Fruit fly (Drosophila melanogaster) whole organism, pupa: ENCODE data around the gene CG9664.
A peak's percentile ranks its signal among the peaks of the same experiment; 100 is the strongest.

ENCODE experiments used
- CG10348 ChIP-seq: fragments of 200-800 bp; sonication (Bioruptor generic); IDR thresholded peaks from 2 replicates; pipeline ENCODE4 v1.3.6; 2022; ENCODE audit warnings: missing biosample characterization, missing genetic modification characterization
- CG12605 ChIP-seq: fragments of 200-800 bp; sonication (Bioruptor generic); IDR thresholded peaks from 2 replicates; pipeline ENCODE4 v1.3.6; 2022; ENCODE audit warnings: missing biosample characterization, missing genetic modification characterization
- CG13204 ChIP-seq: fragments of 200-800 bp; sonication (Bioruptor generic); optimal IDR thresholded peaks from 2 replicates; lab custom pipeline; 2018; ENCODE audit warnings: missing biosample characterization, mild to moderate bottlenecking, missing genetic modification characterization, moderate library complexity
- CG14655 ChIP-seq: fragments of 200-800 bp; sonication (Bioruptor generic); optimal IDR thresholded peaks from 3 replicates; lab custom pipeline; 2017; ENCODE audit warnings: mild to moderate bottlenecking, missing biosample characterization, missing genetic modification reagents, missing genetic modification characterization
- CG15710 ChIP-seq: fragments of 200-800 bp; sonication (Bioruptor generic); optimal IDR thresholded peaks from 2 replicates; lab custom pipeline; 2018; ENCODE audit warnings: missing biosample characterization, mild to moderate bottlenecking, missing genetic modification characterization, moderate library complexity
- CG17806 ChIP-seq: fragments of 200-800 bp; sonication (Bioruptor generic); optimal IDR thresholded peaks from 2 replicates; lab custom pipeline; 2018; ENCODE audit warnings: missing biosample characterization, mild to moderate bottlenecking, missing genetic modification characterization, moderate library complexity
- CG32121 ChIP-seq: fragments of 200-800 bp; sonication (Bioruptor generic); IDR thresholded peaks from 2 replicates; pipeline ENCODE4 v1.3.6; 2022; ENCODE audit warnings: missing biosample characterization, missing genetic modification characterization
- CG34367 ChIP-seq: fragments of 200-800 bp; sonication (Bioruptor generic); optimal IDR thresholded peaks from 2 replicates; lab custom pipeline; 2018; ENCODE audit warnings: missing biosample characterization, mild to moderate bottlenecking, missing genetic modification characterization
- CG4496 ChIP-seq: fragments of 200-800 bp; sonication (Bioruptor generic); IDR thresholded peaks from 3 replicates; pipeline ENCODE4 v1.3.6; 2022; ENCODE audit warnings: missing biosample characterization, missing genetic modification characterization
- CG8159 ChIP-seq: fragments of 200-800 bp; sonication (Bioruptor generic); optimal IDR thresholded peaks from 3 replicates; lab custom pipeline; 2018; ENCODE audit warnings: missing biosample characterization, mild to moderate bottlenecking, missing genetic modification characterization, moderate library complexity
- CG8301 ChIP-seq: fragments of 200-800 bp; sonication (Bioruptor generic); optimal IDR thresholded peaks from 2 replicates; lab custom pipeline; 2018; ENCODE audit warnings: missing biosample characterization, mild to moderate bottlenecking, missing genetic modification characterization
- CG9948 ChIP-seq: fragments of 200-800 bp; sonication (Bioruptor generic); optimal IDR thresholded peaks from 2 replicates; lab custom pipeline; 2018; ENCODE audit warnings: missing biosample characterization, mild to moderate bottlenecking, missing genetic modification characterization, moderate library complexity
- D1 ChIP-seq: fragments of 200-800 bp; sonication (Bioruptor generic); optimal IDR thresholded peaks from 2 replicates; lab custom pipeline; 2018; ENCODE audit warnings: missing biosample characterization, mild to moderate bottlenecking, missing genetic modification characterization, moderate library complexity
- EcR ChIP-seq: fragments of 200-800 bp; sonication (Bioruptor generic); optimal IDR thresholded peaks from 3 replicates; lab custom pipeline; 2019; ENCODE audit warnings: missing biosample characterization, missing genetic modification characterization, mild to moderate bottlenecking, moderate library complexity, missing genetic modification reagents
- Ets98B ChIP-seq: fragments of 200-800 bp; sonication (Bioruptor generic); IDR thresholded peaks from 2 replicates; pipeline ENCODE4 v1.3.6; 2022; ENCODE audit warnings: missing biosample characterization, missing genetic modification characterization
- Pif1A ChIP-seq: fragments of 200-800 bp; sonication (Bioruptor generic); optimal IDR thresholded peaks from 3 replicates; lab custom pipeline; 2016; ENCODE audit warnings: missing biosample characterization, missing genetic modification characterization
- Pif1B ChIP-seq: fragments of 200-800 bp; sonication (Bioruptor generic); optimal IDR thresholded peaks from 3 replicates; lab custom pipeline; 2016; ENCODE audit warnings: missing biosample characterization, missing genetic modification characterization
- Snoo ChIP-seq: fragments of 200-800 bp; sonication (Bioruptor generic); optimal IDR thresholded peaks from 3 replicates; lab custom pipeline; 2017; ENCODE audit warnings: missing biosample characterization, mild to moderate bottlenecking, missing genetic modification characterization, inconsistent platforms
- fd96Ca ChIP-seq: fragments of 200-800 bp; sonication (Bioruptor generic); IDR thresholded peaks from 3 replicates; pipeline ENCODE4 v1.3.6; 2022; ENCODE audit warnings: missing biosample characterization, missing genetic modification characterization
- gl ChIP-seq: fragments of 200-800 bp; sonication (Bioruptor generic); optimal IDR thresholded peaks from 2 replicates; lab custom pipeline; 2018; ENCODE audit warnings: missing biosample characterization, mild to moderate bottlenecking, missing genetic modification characterization
- rn ChIP-seq: fragments of 200-800 bp; sonication (Bioruptor generic); IDR thresholded peaks from 2 replicates; pipeline ENCODE4 v1.3.6; 2022; ENCODE audit warnings: missing biosample characterization, missing genetic modification characterization

The CG9664 gene

DNA sequence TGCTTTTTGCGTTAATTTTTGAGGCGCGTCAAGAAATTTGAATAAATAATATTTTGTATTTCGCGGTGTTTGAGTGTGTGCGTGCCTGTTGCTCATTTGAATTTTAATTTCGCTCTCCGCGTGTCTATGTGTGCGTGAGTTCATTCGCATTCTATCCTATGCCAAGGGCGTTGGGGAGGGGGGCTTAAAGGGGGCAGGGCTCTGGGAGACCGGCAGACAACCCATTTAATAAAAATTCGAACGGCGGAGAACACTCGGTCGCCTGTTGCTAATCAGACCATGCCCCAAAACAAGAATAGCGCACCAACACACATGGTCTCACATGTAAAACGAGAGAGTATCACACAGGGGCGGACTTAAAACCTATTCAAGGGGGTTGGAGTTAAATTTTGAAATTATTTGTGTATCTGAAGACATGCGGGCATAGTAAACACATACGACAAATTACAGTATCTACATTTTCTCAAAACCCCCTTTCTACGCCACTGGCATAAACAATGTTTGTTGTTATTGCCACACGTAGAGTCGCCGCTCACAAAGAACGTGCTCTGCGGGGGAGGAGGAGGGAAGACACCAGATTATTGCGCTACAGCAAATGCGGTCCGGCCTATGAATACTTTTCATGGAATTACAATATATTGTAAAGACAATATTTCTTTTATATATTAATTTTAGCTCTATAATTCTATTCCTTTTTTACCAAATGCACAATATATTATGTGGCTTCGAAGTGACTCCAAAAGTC lies 7.4 kb upstream of the CG9664 start:
- TF ChIP-seq CG9948 (tag; lab: Kevin White, UChicago) (peak; percentile 100), CG8301 (tag; lab: Kevin White, UChicago) (peak; percentile 100), CG4496 (GFP tag; lab: Robert Waterston, UW) (peak; percentile 100), CG14655 (GFP tag; lab: Kevin White, UChicago) (peak; percentile 100), CG17806 (tag; lab: Kevin White, UChicago) (peak; percentile 100), Pif1B (GFP tag; lab: Kevin White, UChicago) (peak; percentile 100), CG8159 (tag; lab: Kevin White, UChicago) (peak; percentile 100), CG13204 (GFP tag; lab: Kevin White, UChicago) (peak; percentile 99), CG32121 (peak; percentile 99), rn (GFP tag; lab: Robert Waterston, UW) (peak; percentile 99), Snoo (tag; lab: Kevin White, UChicago) (peak; percentile 100), fd96Ca (GFP tag; lab: Robert Waterston, UW) (peak; percentile 100), D1 (peak; percentile 99), gl (tag; lab: Kevin White, UChicago) (peak; percentile 99), CG12605 (GFP tag; lab: Robert Waterston, UW) (peak; percentile 99), CG15710 (peak; percentile 100), Ets98B (GFP tag; lab: Robert Waterston, UW) (peak; percentile 100), Pif1A (GFP tag; lab: Kevin White, UChicago) (peak; percentile 100), CG34367 (tag; lab: Kevin White, UChicago) (peak; percentile 100), CG10348 (GFP tag; lab: Robert Waterston, UW) (peak; percentile 97), EcR (GFP tag; lab: Kevin White, UChicago) (peak; percentile 94)
- TF ChIP-seq, all 21 proteins: peak for 21

DNA sequence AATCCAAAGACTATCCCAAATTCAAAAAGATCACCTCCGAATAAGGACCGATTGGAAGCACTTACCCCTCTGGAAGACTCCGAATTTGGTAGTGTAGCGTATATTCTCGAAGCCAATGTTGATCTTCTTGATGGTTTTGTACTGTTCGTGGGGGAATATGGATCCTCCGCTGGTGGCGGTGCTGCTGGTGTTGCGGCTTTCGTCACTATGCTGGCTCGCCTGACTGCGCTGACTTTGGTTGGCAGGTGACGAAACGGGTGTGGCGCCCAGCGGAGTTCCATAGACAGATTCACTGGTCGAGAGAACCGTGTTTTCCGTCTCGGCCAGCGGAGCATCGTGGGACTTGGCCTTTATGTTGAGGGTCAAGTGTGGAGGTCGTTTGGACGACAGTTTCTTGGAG lies 6.6 kb upstream of the CG9664 start:
- TF ChIP-seq CG8159 (tag; lab: Kevin White, UChicago) = no peak
- TF ChIP-seq, all 21 proteins: peak for 0

DNA sequence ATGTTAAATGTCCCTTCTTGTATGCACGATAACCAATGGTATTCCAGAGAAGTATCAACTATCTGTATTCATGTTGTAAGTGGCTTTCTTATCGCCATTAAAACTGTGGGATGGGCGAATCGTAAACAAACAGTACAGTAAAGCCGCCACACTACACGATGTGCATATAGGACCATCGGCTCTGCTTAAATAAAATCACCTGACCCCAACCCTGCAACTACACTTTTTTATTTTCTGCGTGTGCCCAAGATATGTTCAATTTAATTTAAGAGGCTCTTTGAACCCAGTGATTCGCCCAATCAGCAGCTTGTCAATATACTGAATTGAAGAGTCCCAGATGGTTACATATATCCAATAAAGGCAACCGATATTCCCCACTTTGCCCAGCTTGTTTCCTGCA lies 5.3 kb upstream of the CG9664 start:
- TF ChIP-seq CG12605 (GFP tag; lab: Robert Waterston, UW) (no peak), Pif1A (GFP tag; lab: Kevin White, UChicago) (peak; percentile 17), CG10348 (GFP tag; lab: Robert Waterston, UW) (no peak), rn (GFP tag; lab: Robert Waterston, UW) (no peak), CG32121 (no peak), Pif1B (GFP tag; lab: Kevin White, UChicago) (peak; percentile 8), CG34367 (tag; lab: Kevin White, UChicago) (no peak), CG15710 (peak; percentile 50), fd96Ca (GFP tag; lab: Robert Waterston, UW) (0 out of 3 replicates have a peak, but pooled peaks have one; percentile 36), CG13204 (GFP tag; lab: Kevin White, UChicago) (no peak), CG17806 (tag; lab: Kevin White, UChicago) (peak; percentile 33), CG9948 (tag; lab: Kevin White, UChicago) (peak; percentile 26), Ets98B (GFP tag; lab: Robert Waterston, UW) (peak; percentile 14; the same call in 1 of the 2 replicates), CG4496 (GFP tag; lab: Robert Waterston, UW) (no peak), CG8301 (tag; lab: Kevin White, UChicago) (peak; percentile 26), D1 (no peak), CG14655 (GFP tag; lab: Kevin White, UChicago) (peak; percentile 46), gl (tag; lab: Kevin White, UChicago) (peak; percentile 40), Snoo (tag; lab: Kevin White, UChicago) (no peak), EcR (GFP tag; lab: Kevin White, UChicago) (no peak), CG8159 (tag; lab: Kevin White, UChicago) (peak; percentile 34)

DNA sequence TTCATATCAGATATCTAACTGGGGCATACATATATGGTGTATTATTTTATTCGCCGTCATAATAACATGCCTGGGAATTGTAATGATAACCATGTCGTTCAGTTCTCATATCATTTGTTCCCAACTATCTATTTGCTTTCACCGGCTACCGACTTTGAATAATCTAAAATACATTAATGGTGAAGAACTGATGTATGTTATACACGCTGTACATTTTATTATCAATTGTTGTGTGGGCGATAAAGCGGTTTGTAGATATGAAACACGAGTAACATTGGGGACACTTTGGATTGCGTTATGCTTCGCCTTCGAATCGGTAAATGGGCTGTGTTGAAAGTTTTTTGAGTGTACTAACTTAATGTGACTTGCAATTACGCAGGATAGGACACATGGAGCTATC lies 4.6 kb upstream of the CG9664 start:
- TF ChIP-seq Pif1A (GFP tag; lab: Kevin White, UChicago) (no peak), Ets98B (GFP tag; lab: Robert Waterston, UW) (no peak)
- TF ChIP-seq, all 21 proteins: peak for 0

DNA sequence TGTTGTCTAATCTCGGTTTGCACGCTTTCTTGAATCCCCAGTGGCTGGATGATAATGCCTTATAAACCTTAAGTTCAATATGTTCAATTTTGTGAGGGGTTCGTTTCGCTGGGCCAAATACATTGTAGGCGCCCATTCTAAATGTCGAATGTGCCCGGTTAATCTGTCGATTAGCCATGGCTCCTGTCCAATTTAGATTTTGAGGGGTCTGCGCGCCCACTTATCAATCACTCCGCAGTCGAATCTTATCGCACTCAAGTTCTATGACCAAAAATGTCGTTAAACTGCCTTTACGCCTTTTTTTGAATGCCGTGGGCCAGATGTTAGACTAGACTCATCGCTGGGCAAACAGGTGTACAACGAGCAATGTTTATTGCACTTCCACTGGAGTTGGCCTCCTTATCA lies 3.6 kb upstream of the CG9664 start:
- TF ChIP-seq Pif1A (GFP tag; lab: Kevin White, UChicago) = no peak
- TF ChIP-seq CG12605 (GFP tag; lab: Robert Waterston, UW) = no peak
- TF ChIP-seq Pif1B (GFP tag; lab: Kevin White, UChicago) = no peak
- no peak for TF ChIP-seq fd96Ca (GFP tag; lab: Robert Waterston, UW)
- no peak for TF ChIP-seq CG34367 (tag; lab: Kevin White, UChicago)
- no peak for TF ChIP-seq CG8159 (tag; lab: Kevin White, UChicago)
- no peak for TF ChIP-seq CG32121

DNA sequence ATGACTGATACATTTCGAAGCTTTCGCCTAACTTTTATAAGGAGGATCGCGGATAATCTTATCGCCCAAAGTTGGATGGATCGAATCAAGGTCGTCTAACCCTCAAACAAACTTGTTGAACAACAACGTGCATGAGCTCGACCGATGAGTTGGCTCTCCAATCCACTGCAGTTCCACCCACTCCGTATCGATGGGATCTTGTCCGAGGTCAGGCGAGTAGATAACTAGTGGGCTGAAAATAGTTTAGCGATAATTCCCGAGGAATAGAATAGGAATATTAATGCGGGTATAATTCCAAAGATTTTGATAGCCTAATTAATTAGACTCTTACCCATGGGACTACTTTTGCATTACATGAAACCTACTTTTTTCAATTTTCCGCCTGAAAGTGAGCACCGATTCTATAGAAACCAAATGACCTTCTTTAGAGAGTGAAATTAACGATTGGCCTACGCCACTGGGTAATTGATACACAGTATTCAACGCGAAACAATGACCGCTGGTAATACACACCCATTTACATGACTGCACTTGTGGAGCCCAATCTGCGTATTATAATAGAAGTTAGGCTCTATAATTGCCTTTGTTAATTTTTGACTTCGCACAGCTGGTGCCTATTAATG lies 677 bp downstream of the CG9664 start:
- TF ChIP-seq CG4496 (GFP tag; lab: Robert Waterston, UW) (no peak), CG17806 (tag; lab: Kevin White, UChicago) (no peak), D1 (no peak), CG8301 (tag; lab: Kevin White, UChicago) (no peak), CG15710 (no peak), CG10348 (GFP tag; lab: Robert Waterston, UW) (no peak), Ets98B (GFP tag; lab: Robert Waterston, UW) (no peak), Pif1B (GFP tag; lab: Kevin White, UChicago) (no peak), rn (GFP tag; lab: Robert Waterston, UW) (no peak), CG32121 (no peak), Snoo (tag; lab: Kevin White, UChicago) (no peak), CG9948 (tag; lab: Kevin White, UChicago) (no peak), fd96Ca (GFP tag; lab: Robert Waterston, UW) (no peak)
